Worm (Caenorhabditis elegans) whole organism, L4/young adult: Measurements from ENCODE around the gene mlt-10.

Source experiments
- W03F9.2 ChIP-seq: fragments of 150-350 bp; optimal IDR thresholded peaks from 2 replicates; lab custom pipeline; 2014; ENCODE audit warnings: missing biosample characterization, missing genetic modification characterization
- dao-5 ChIP-seq: sonication (generic microtip); optimal IDR thresholded peaks from 2 replicates; lab custom pipeline; 2016; ENCODE audit warnings: missing genotype, missing genetic modification characterization, moderate library complexity, missing compliant biosample characterization
- him-1 ChIP-seq: sonication (generic microtip); optimal IDR thresholded peaks from 2 replicates; lab custom pipeline; 2016; ENCODE audit warnings: missing genotype, missing genetic modification reagents, missing genetic modification characterization, missing compliant biosample characterization

DNA sequence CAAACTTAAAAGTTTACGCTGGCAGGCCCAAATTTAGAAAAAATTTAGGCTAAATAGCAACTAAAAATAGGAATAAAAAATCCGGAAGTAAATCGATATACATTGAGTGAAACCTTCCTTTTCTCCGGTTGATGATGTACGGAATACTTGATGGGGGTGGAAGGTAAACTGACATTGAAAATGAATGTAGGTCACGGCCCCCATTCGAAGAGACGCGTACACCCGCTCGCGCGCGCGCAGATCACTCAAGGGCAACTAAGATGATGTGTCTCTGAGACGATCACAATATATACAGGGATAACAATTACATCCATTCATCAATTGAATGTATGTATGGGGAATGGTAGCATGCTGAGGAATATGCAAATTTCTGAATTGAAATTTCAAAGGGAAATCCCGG lies 27.6 kb downstream of the mlt-10 start:
- TF ChIP-seq him-1, result no peak
- TF ChIP-seq W03F9.2 (tag; lab: Kevin White, UChicago), result no peak
- no peak for TF ChIP-seq dao-5 (tag; lab: Kevin White, UChicago)
